Fruit fly (Drosophila melanogaster): ENCODE data around the gene rg.
A peak's percentile ranks its signal among the peaks of the same experiment; 100 is the strongest.

The rg gene

dm6 chrX:5058688-5059087, 26.9 kb upstream of the rg start (continued):
- TF ChIP-seq pdm3 (GFP tag; optimal IDR thresholded peaks at IDR 0.05) (peak; percentile 27), CG10631 (GFP tag; optimal IDR thresholded peaks at IDR 0.05) (peak; percentile 30), achi (GFP tag; optimal IDR thresholded peaks at IDR 0.05) (peak; percentile 24), Smox (GFP tag; optimal IDR thresholded peaks at IDR 0.05) (peak; percentile 4), Sox15 (GFP tag; optimal IDR thresholded peaks at IDR 0.05) (no peak), svp (GFP tag) (no peak), acj6 (GFP tag; optimal IDR thresholded peaks at IDR 0.05) (peak; percentile 1), Hr4 (GFP tag; optimal IDR thresholded peaks at IDR 0.05) (no peak), CG31627 (GFP tag; optimal IDR thresholded peaks at IDR 0.05) (peak; percentile 43), cyc (GFP tag; optimal IDR thresholded peaks at IDR 0.05) (peak; percentile 27), Blimp-1 (GFP tag; optimal IDR thresholded peaks at IDR 0.05) (no peak), OdsH (GFP tag; optimal IDR thresholded peaks at IDR 0.05) (peak; percentile 42), CG7368 (GFP tag; optimal IDR thresholded peaks at IDR 0.05) (no peak), CG8632 (GFP tag; optimal IDR thresholded peaks at IDR 0.05) (no peak), fkh (GFP tag; optimal IDR thresholded peaks at IDR 0.05) (no peak), ss (GFP tag; optimal IDR thresholded peaks at IDR 0.05) (no peak), CG11902 (GFP tag; optimal IDR thresholded peaks at IDR 0.05) (no peak), Hr39 (GFP tag; optimal IDR thresholded peaks at IDR 0.05) (peak; percentile 48), CG15336 (GFP tag; IDR thresholded peaks at IDR 0.05) (peak; percentile 50; the same call in 1 of the 2 replicates), CG6854 (GFP tag; optimal IDR thresholded peaks at IDR 0.05) (no peak), Gug (GFP tag; IDR thresholded peaks at IDR 0.05) (peak; percentile 25; the same call in 1 of the 2 replicates), CG11294 (GFP tag; IDR thresholded peaks at IDR 0.05) (peak; percentile 54; the same call in 1 of the 2 replicates)

- no peak for TF ChIP-seq CG6276 (GFP tag; optimal IDR thresholded peaks at IDR 0.05)
- TF ChIP-seq eg (GFP tag; IDR thresholded peaks at IDR 0.05): peak; percentile 58
- TF ChIP-seq Sox14 (GFP tag; optimal IDR thresholded peaks at IDR 0.05): peak; percentile 16
- peak; percentile 36 for TF ChIP-seq Met (GFP tag; optimal IDR thresholded peaks at IDR 0.05)
- no peak for TF ChIP-seq CG34406 (GFP tag; optimal IDR thresholded peaks at IDR 0.05)
- TF ChIP-seq OdsH (GFP tag; optimal IDR thresholded peaks at IDR 0.05): peak; percentile 1
- TF ChIP-seq achi (GFP tag; optimal IDR thresholded peaks at IDR 0.05): peak; percentile 8
- no peak for TF ChIP-seq fd59A (GFP tag; optimal IDR thresholded peaks at IDR 0.05)
- TF ChIP-seq CG6163 (GFP tag; IDR thresholded peaks at IDR 0.05): peak; percentile 47; the same call in 1 of the 3 replicates
- TF ChIP-seq svp (GFP tag): peak; percentile 9
- no peak for TF ChIP-seq CG6808 (GFP tag; optimal IDR thresholded peaks at IDR 0.05)
- no peak for TF ChIP-seq Lpt (GFP tag; optimal IDR thresholded peaks at IDR 0.05)
- peak; percentile 19 for TF ChIP-seq acj6 (GFP tag; optimal IDR thresholded peaks at IDR 0.05)
- peak; percentile 0 for TF ChIP-seq Hr39 (GFP tag; optimal IDR thresholded peaks at IDR 0.05)
- TF ChIP-seq CG4318 (GFP tag; optimal IDR thresholded peaks at IDR 0.05): no peak
- no peak for TF ChIP-seq cyc (GFP tag; optimal IDR thresholded peaks at IDR 0.05)
- TF ChIP-seq topi (GFP tag; optimal IDR thresholded peaks at IDR 0.05): peak; percentile 17
- peak; percentile 19 for TF ChIP-seq CG3919 (GFP tag; optimal IDR thresholded peaks at IDR 0.05)
- no peak for TF ChIP-seq net (GFP tag; optimal IDR thresholded peaks at IDR 0.05)
- peak; percentile 31; the same call in 1 of the 3 replicates for TF ChIP-seq CG8119 (GFP tag; IDR thresholded peaks at IDR 0.05)
- no peak for TF ChIP-seq Smox (GFP tag; optimal IDR thresholded peaks at IDR 0.05)
- peak; percentile 9 for TF ChIP-seq esn (GFP tag; optimal IDR thresholded peaks at IDR 0.05)
- peak; percentile 22 for TF ChIP-seq Eip75B (GFP tag; optimal IDR thresholded peaks at IDR 0.05)
- TF ChIP-seq CG15336 (GFP tag; IDR thresholded peaks at IDR 0.05): peak; percentile 36; the same call in 1 of the 2 replicates
- TF ChIP-seq CG31627 (GFP tag; optimal IDR thresholded peaks at IDR 0.05): peak; percentile 9
- TF ChIP-seq lz (GFP tag; optimal IDR thresholded peaks at IDR 0.05): no peak
- no peak for TF ChIP-seq dac (GFP tag; optimal IDR thresholded peaks at IDR 0.05)
- TF ChIP-seq CG1621 (tag; optimal IDR thresholded peaks at IDR 0.05): no peak
- TF ChIP-seq ss (GFP tag; optimal IDR thresholded peaks at IDR 0.05): no peak
- TF ChIP-seq Sox15 (GFP tag; optimal IDR thresholded peaks at IDR 0.05): no peak
- no peak for TF ChIP-seq Eip93F (GFP tag; optimal IDR thresholded peaks at IDR 0.05)
- TF ChIP-seq CG10669 (GFP tag; optimal IDR thresholded peaks at IDR 0.05): no peak
- TF ChIP-seq CG8632 (GFP tag; optimal IDR thresholded peaks at IDR 0.05): peak; percentile 18
- TF ChIP-seq CG6792 (GFP tag; optimal IDR thresholded peaks at IDR 0.05): no peak
- peak; percentile 36 for TF ChIP-seq Hr4 (GFP tag; optimal IDR thresholded peaks at IDR 0.05)
- no peak for TF ChIP-seq Ets21C (GFP tag; optimal IDR thresholded peaks at IDR 0.05)
- TF ChIP-seq CG10631 (GFP tag; optimal IDR thresholded peaks at IDR 0.05): no peak
- peak; percentile 21 for TF ChIP-seq pdm3 (GFP tag; optimal IDR thresholded peaks at IDR 0.05)
- TF ChIP-seq CG9139 (GFP tag; optimal IDR thresholded peaks at IDR 0.05): no peak
- TF ChIP-seq CG32006 (GFP tag; optimal IDR thresholded peaks at IDR 0.05): peak; percentile 18
- TF ChIP-seq Eip78C (GFP tag): peak; percentile 68
Observed at dm6 chrX:5061989-5062388, 23.6 kb upstream of the rg start.
